Worm (Caenorhabditis elegans): ENCODE data around the gene F37A8.5.

The F37A8.5 gene

DNA sequence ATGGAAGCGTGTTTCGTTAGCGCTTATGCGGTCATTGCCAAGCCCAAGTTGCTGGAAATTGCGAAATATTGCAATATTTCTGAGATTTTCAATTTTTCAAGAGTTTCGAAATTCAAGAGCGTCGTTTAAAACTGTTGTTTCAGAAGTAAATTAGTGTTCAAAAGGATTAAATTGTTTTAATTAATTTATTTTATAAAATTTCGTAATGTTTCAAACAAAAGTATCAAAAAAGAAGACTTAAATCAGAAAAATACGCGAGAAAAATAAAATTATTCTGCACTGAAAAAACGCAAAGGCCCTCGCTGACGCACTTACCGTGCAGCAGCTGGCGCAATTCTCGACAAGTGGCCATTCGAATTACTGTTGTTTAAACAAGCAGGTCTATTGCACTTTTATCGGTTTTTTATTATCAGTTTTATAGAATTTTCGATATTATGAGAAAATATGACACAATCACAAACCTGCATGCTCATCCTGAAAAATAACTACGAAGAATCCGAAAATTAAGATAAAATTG, 47.7 kb downstream of the F37A8.5 start, which contains the start of gene tif-1A (continued):
- TF ChIP-seq unc-39 (tag; optimal IDR thresholded peaks at IDR 0.05) (no peak), F10B5.3 (tag; optimal IDR thresholded peaks at IDR 0.05) (no peak), Y105C5A.15 (GFP tag; IDR thresholded peaks at IDR 0.05) (no peak), ceh-82 (tag; optimal IDR thresholded peaks at IDR 0.05) (no peak)

DNA sequence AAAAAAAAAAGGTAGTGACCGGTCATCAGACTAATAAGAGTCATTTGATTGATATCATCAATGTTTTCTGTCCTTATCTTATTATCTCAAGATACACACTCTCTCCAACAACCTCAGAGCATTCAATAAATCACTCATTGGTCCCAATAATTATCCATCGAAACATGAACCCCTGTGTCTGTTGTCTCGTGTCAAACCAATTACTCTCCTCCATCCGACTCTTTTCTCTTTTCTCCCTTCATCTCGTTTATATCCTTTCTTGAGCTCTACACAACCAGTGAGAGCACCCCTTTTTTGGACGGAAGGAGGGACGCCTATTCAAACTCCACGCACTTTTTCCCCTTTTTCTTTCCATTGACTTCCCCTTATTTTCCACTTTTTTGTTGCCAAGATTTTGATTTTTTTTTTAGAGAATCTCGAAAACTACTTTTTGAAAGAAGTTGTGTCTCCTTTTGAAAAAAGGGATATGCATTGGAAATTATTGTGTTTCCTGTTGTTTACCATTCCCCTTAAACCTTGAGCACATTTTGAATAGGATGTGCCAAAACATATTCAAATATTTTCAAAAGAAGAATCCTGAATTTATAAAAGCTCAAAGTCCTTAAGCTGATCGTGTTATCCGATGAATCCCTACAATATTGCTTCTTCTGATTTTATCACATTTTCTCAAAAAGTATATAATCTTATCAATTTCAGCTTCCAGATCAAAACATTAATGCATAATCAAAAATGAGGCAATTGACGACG, 49.2 kb downstream of the F37A8.5 start, which contains the start of gene pxd-1:
TSS of gene pxd-1 (plus strand) at position 697 of the 747 bp plus-strand sequence.
- TF ChIP-seq tra-1 (GFP tag; IDR thresholded peaks at IDR 0.05) (no peak), nhr-11 (tag; optimal IDR thresholded peaks at IDR 0.05) (peak; percentile 52), lin-39 (tag; optimal IDR thresholded peaks at IDR 0.05) (no peak), nhr-111 (GFP tag; optimal IDR thresholded peaks at IDR 0.05) (no peak), mdl-1 (tag; optimal IDR thresholded peaks at IDR 0.05) (peak in 1 of 2 experiments; percentile 25), mdt-29 (GFP tag; IDR thresholded peaks at IDR 0.05) (no peak), dmd-6 (GFP tag; IDR thresholded peaks at IDR 0.05) (0 out of 2 replicates have a peak, but pooled peaks have one; percentile 23), fkh-10 (GFP tag; optimal IDR thresholded peaks at IDR 0.05) (peak; percentile 75), ctbp-1 (GFP tag; IDR thresholded peaks at IDR 0.05) (peak; percentile 45; the same call in 1 of the 2 replicates), hlh-11 (tag; optimal IDR thresholded peaks at IDR 0.05) (peak; percentile 27), rbr-2 (tag; optimal IDR thresholded peaks at IDR 0.05) (peak; percentile 25), pqm-1 (tag; optimal IDR thresholded peaks at IDR 0.05) (no peak), nhr-6 (tag; optimal IDR thresholded peaks at IDR 0.05) (no peak), mep-1 (tag; optimal IDR thresholded peaks at IDR 0.05) (peak; percentile 20), aly-2 (tag; optimal IDR thresholded peaks at IDR 0.05) (no peak), ceh-28 (tag; optimal IDR thresholded peaks at IDR 0.05) (no peak), egl-27 (tag; optimal IDR thresholded peaks at IDR 0.05) (no peak), zag-1 (tag; optimal IDR thresholded peaks at IDR 0.05) (no peak), ceh-32 (tag; optimal IDR thresholded peaks at IDR 0.05; ENCODE audit: poor library complexity) (no peak), ztf-11 (tag; optimal IDR thresholded peaks at IDR 0.05) (no peak), mxl-2 (GFP tag; conservative IDR thresholded peaks at IDR 0.05) (no peak), hlh-30 (tag; optimal IDR thresholded peaks at IDR 0.05; ENCODE audit: insufficient read depth) (peak; percentile 54)

DNA sequence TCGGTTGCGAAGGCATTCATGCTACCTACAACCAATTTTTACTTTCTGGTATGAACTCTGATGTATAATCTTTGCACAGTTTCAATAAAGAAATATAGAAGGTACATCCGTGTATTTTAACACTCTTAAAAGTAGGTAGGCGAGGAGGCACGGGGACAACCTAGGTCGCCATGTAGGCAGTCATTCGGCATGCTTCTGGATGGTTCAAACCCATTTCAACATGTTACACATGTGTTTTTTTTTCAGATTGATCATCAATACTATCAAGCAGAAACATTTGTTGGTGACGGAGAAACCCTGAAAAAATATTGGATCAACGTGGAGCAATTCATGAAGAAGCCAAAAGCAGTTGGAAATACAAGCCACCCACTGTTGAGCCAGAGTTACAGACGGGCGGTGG, 50.6 kb downstream of the F37A8.5 start:
- TF ChIP-seq unc-62 (GFP tag; optimal IDR thresholded peaks at IDR 0.05 in 1 of 2) (peak in 1 of 2 experiments; percentile 2), unc-62 (tag; optimal IDR thresholded peaks at IDR 0.05) (no peak), dmd-8 (GFP tag; IDR thresholded peaks at IDR 0.05) (no peak), zip-11 (GFP tag; IDR thresholded peaks at IDR 0.05) (no peak), nhr-76 (tag; optimal IDR thresholded peaks at IDR 0.05) (no peak), vab-7 (GFP tag; IDR thresholded peaks at IDR 0.05) (no peak)
